Fruit fly (Drosophila melanogaster) whole organism, embryonic: Measurements from ENCODE around the gene simj.

Experiments used
- Atf6 ChIP-seq: fragments of 200-800 bp; sonication (Bioruptor generic); IDR thresholded peaks from 2 replicates; pipeline ENCODE4 v1.3.6; 2022; ENCODE audit warnings: missing biosample characterization, missing genetic modification characterization
- B-H1 ChIP-seq: fragments of 200-800 bp; sonication (Bioruptor generic); IDR thresholded peaks from 3 replicates; pipeline ENCODE4 v1.3.6; 2022; ENCODE audit warnings: missing biosample characterization, missing genetic modification characterization
- BtbVII ChIP-seq: fragments of 200-800 bp; sonication (Bioruptor generic); optimal IDR thresholded peaks from 3 replicates; lab custom pipeline; 2017; ENCODE audit warnings: missing biosample characterization, mild to moderate bottlenecking, missing genetic modification characterization
- CG10267 ChIP-seq: fragments of 200-800 bp; sonication (Bioruptor generic); optimal IDR thresholded peaks from 2 replicates; lab custom pipeline; 2018; ENCODE audit warnings: missing biosample characterization, mild to moderate bottlenecking, missing genetic modification characterization, moderate library complexity
- CG10543 ChIP-seq: fragments of 200-800 bp; sonication (Bioruptor generic); optimal IDR thresholded peaks from 3 replicates; lab custom pipeline; 2017; ENCODE audit warnings: missing biosample characterization, mild to moderate bottlenecking, missing genetic modification characterization, moderate library complexity
- CG11695 ChIP-seq: fragments of 200-800 bp; sonication (Bioruptor generic); IDR thresholded peaks from 3 replicates; pipeline ENCODE4 v1.3.6; 2022; ENCODE audit warnings: missing biosample characterization, missing genetic modification characterization
- CG11723 ChIP-seq: fragments of 200-800 bp; sonication (Bioruptor generic); optimal IDR thresholded peaks from 2 replicates; lab custom pipeline; 2017; ENCODE audit warnings: missing biosample characterization, mild to moderate bottlenecking, missing genetic modification characterization
- CG12071 ChIP-seq: fragments of 200-800 bp; sonication (Bioruptor generic); optimal IDR thresholded peaks from 3 replicates; lab custom pipeline; 2018; ENCODE audit warnings: missing biosample characterization, mild to moderate bottlenecking, missing genetic modification characterization
- CG14710 ChIP-seq: fragments of 200-800 bp; sonication (Bioruptor generic); optimal IDR thresholded peaks from 3 replicates; lab custom pipeline; 2019; ENCODE audit warnings: missing biosample characterization, mild to moderate bottlenecking, missing genetic modification characterization, moderate library complexity
- CG1529 ChIP-seq: fragments of 200-800 bp; sonication (Bioruptor generic); optimal IDR thresholded peaks from 3 replicates; lab custom pipeline; 2018; ENCODE audit warnings: missing biosample characterization, missing genetic modification characterization
- CG17328 ChIP-seq: fragments of 200-800 bp; sonication (Bioruptor generic); IDR thresholded peaks from 2 replicates; pipeline ENCODE4 v1.3.6; 2022; ENCODE audit warnings: missing biosample characterization, missing genetic modification characterization
- CG17361 ChIP-seq: fragments of 200-800 bp; sonication (Bioruptor generic); IDR thresholded peaks from 3 replicates; pipeline ENCODE4 v1.3.6; 2022; ENCODE audit warnings: missing biosample characterization, missing genetic modification characterization
- CG17802 ChIP-seq: fragments of 200-800 bp; sonication (Bioruptor generic); optimal IDR thresholded peaks from 2 replicates; lab custom pipeline; 2018; ENCODE audit warnings: missing biosample characterization, mild to moderate bottlenecking, missing genetic modification characterization, moderate library complexity
- CG18476 ChIP-seq: fragments of 200-800 bp; sonication (Bioruptor generic); optimal IDR thresholded peaks from 2 replicates; lab custom pipeline; 2016; ENCODE audit warnings: missing biosample characterization, mild to moderate bottlenecking, missing genetic modification characterization
- CG18619 ChIP-seq: fragments of 200-800 bp; sonication (Bioruptor generic); optimal IDR thresholded peaks from 3 replicates; lab custom pipeline; 2017; ENCODE audit warnings: missing biosample characterization, mild to moderate bottlenecking, missing genetic modification characterization
- CG2199 ChIP-seq: fragments of 200-800 bp; sonication (Bioruptor generic); IDR thresholded peaks from 3 replicates; pipeline ENCODE4 v1.3.6; 2022; ENCODE audit warnings: missing biosample characterization, missing genetic modification characterization
- CG2712 ChIP-seq: fragments of 200-800 bp; optimal IDR thresholded peaks from 3 replicates; lab custom pipeline; 2019; ENCODE audit warnings: missing biosample characterization, mild to moderate bottlenecking, missing genetic modification characterization, moderate library complexity
- CG34422 ChIP-seq: fragments of 200-800 bp; sonication (Bioruptor generic); IDR thresholded peaks from 3 replicates; pipeline ENCODE4 v1.3.6; 2022; ENCODE audit warnings: missing biosample characterization, missing genetic modification characterization
- CG4328 ChIP-seq: fragments of 200-800 bp; sonication (Bioruptor generic); optimal IDR thresholded peaks from 3 replicates; lab custom pipeline; 2017; ENCODE audit warnings: missing biosample characterization, missing genetic modification reagents, missing genetic modification characterization
- CG6254 ChIP-seq: fragments of 200-800 bp; sonication (Bioruptor generic); optimal IDR thresholded peaks from 3 replicates; lab custom pipeline; 2017; ENCODE audit warnings: mild to moderate bottlenecking, missing biosample characterization, missing genetic modification reagents, missing genetic modification characterization
- CG9817 ChIP-seq: fragments of 200-800 bp; sonication (Bioruptor generic); optimal IDR thresholded peaks from 2 replicates; lab custom pipeline; 2018; ENCODE audit warnings: missing biosample characterization, mild to moderate bottlenecking, missing genetic modification characterization, moderate library complexity
- CG9932 ChIP-seq: fragments of 200-800 bp; sonication (Bioruptor generic); IDR thresholded peaks from 2 replicates; pipeline ENCODE4 v1.3.6; 2022; ENCODE audit warnings: missing biosample characterization, missing genetic modification characterization
- Fer1 ChIP-seq: fragments of 200-800 bp; sonication (Bioruptor generic); optimal IDR thresholded peaks from 2 replicates; lab custom pipeline; 2017; ENCODE audit warnings: missing biosample characterization, mild to moderate bottlenecking, missing genetic modification characterization
- HHEX ChIP-seq: fragments of 200-800 bp; sonication (Bioruptor generic); optimal IDR thresholded peaks from 3 replicates; lab custom pipeline; 2017; ENCODE audit warnings: missing biosample characterization, mild to moderate bottlenecking, missing genetic modification characterization, missing genetic modification reagents
- Hand ChIP-seq: fragments of 200-800 bp; sonication (Bioruptor generic); optimal IDR thresholded peaks from 2 replicates; lab custom pipeline; 2017; ENCODE audit warnings: mild to moderate bottlenecking, missing biosample characterization, missing genetic modification reagents, missing genetic modification characterization
- Hr51 ChIP-seq, 2 experiments: fragments of 200-800 bp; sonication (Bioruptor generic); optimal IDR thresholded peaks; 2 replicates in 1 of 2; 3 replicates in 1 of 2; lab custom pipeline; 2016 to 2018; ENCODE audit warnings: missing biosample characterization in 2 of 2, missing genetic modification characterization in 2 of 2, mild to moderate bottlenecking in 1 of 2, moderate library complexity in 1 of 2
- Jarid2 ChIP-seq: fragments of 200-800 bp; sonication (Bioruptor generic); optimal IDR thresholded peaks from 3 replicates; lab custom pipeline; 2017; ENCODE audit warnings: mild to moderate bottlenecking, missing biosample characterization, missing genetic modification reagents, missing genetic modification characterization
- amos ChIP-seq: fragments of 200-800 bp; sonication (Bioruptor generic); IDR thresholded peaks from 2 replicates; pipeline ENCODE4 v1.3.6; 2022; ENCODE audit warnings: missing biosample characterization, missing genetic modification characterization; ENCODE audit not compliant: partially characterized antibody
- ap ChIP-seq: fragments of 200-800 bp; sonication (Bioruptor generic); IDR thresholded peaks from 2 replicates; pipeline ENCODE4 v1.3.6; 2022; ENCODE audit warnings: missing biosample characterization, missing genetic modification characterization
- ato ChIP-seq: fragments of 200-800 bp; sonication (Bioruptor generic); IDR thresholded peaks from 2 replicates; pipeline ENCODE4 v1.3.6; 2022; ENCODE audit warnings: missing biosample characterization, missing genetic modification characterization; ENCODE audit not compliant: partially characterized antibody
- bbx ChIP-seq: fragments of 200-800 bp; sonication (Bioruptor generic); IDR thresholded peaks from 2 replicates; pipeline ENCODE4 v1.3.6; 2022; ENCODE audit warnings: missing biosample characterization, missing genetic modification characterization; ENCODE audit not compliant: partially characterized antibody
- chinmo ChIP-seq: fragments of 200-800 bp; sonication (Bioruptor generic); IDR thresholded peaks from 4 replicates; pipeline ENCODE4 v1.3.6; 2022; ENCODE audit warnings: missing biosample characterization, missing genetic modification characterization; ENCODE audit not compliant: partially characterized antibody
- cwo ChIP-seq: fragments of 200-800 bp; sonication (Bioruptor generic); optimal IDR thresholded peaks from 3 replicates; lab custom pipeline; 2017; ENCODE audit warnings: missing biosample characterization, missing genetic modification characterization, mild to moderate bottlenecking, moderate library complexity, missing genetic modification reagents
- dm ChIP-seq: fragments of 200-800 bp; sonication (Bioruptor generic); optimal IDR thresholded peaks from 3 replicates; lab custom pipeline; 2016; ENCODE audit warnings: missing biosample characterization, missing genetic modification characterization
- dmrt11E ChIP-seq: fragments of 200-800 bp; sonication (Bioruptor generic); optimal IDR thresholded peaks from 3 replicates; lab custom pipeline; 2018; ENCODE audit warnings: missing biosample characterization, mild to moderate bottlenecking, missing genetic modification characterization, moderate library complexity
- gcm2 ChIP-seq: fragments of 200-800 bp; sonication (Bioruptor generic); optimal IDR thresholded peaks from 2 replicates; lab custom pipeline; 2016; ENCODE audit warnings: missing biosample characterization, missing genetic modification characterization
- hth ChIP-seq: fragments of >200 bp; optimal IDR thresholded peaks from 2 replicates; lab custom pipeline; 2017; ENCODE audit warnings: inconsistent platforms
- ind ChIP-seq: fragments of 200-800 bp; sonication (Bioruptor generic); optimal IDR thresholded peaks from 3 replicates; lab custom pipeline; 2016; ENCODE audit warnings: missing biosample characterization, missing genetic modification characterization
- jigr1 ChIP-seq: fragments of 200-800 bp; sonication (Bioruptor generic); IDR thresholded peaks from 3 replicates; pipeline ENCODE4 v1.3.6; 2022; ENCODE audit warnings: missing biosample characterization, missing genetic modification characterization
- kay ChIP-seq: fragments of 200-800 bp; sonication (Bioruptor generic); optimal IDR thresholded peaks from 2 replicates; lab custom pipeline; 2016; ENCODE audit warnings: missing biosample characterization, missing genetic modification characterization
- lab ChIP-seq: fragments of 200-800 bp; sonication (Bioruptor generic); optimal IDR thresholded peaks from 3 replicates; lab custom pipeline; 2017; ENCODE audit warnings: missing biosample characterization, missing genetic modification characterization, mild to moderate bottlenecking, moderate library complexity, missing genetic modification reagents
- nom ChIP-seq: fragments of 200-800 bp; sonication (Bioruptor generic); optimal IDR thresholded peaks from 2 replicates; lab custom pipeline; 2017; ENCODE audit warnings: missing biosample characterization, missing genetic modification characterization, mild to moderate bottlenecking, moderate library complexity, missing genetic modification reagents
- slbo ChIP-seq: fragments of 200-800 bp; sonication (Bioruptor generic); IDR thresholded peaks from 2 replicates; pipeline ENCODE4 v1.3.6; 2022; ENCODE audit warnings: missing biosample characterization, missing genetic modification characterization
- stwl ChIP-seq: fragments of 200-800 bp; sonication (Bioruptor generic); optimal IDR thresholded peaks from 3 replicates; lab custom pipeline; 2018; ENCODE audit warnings: missing biosample characterization, mild to moderate bottlenecking, missing genetic modification characterization, moderate library complexity
- trem ChIP-seq: fragments of 200-800 bp; optimal IDR thresholded peaks from 3 replicates; lab custom pipeline; 2019; ENCODE audit warnings: missing biosample characterization, mild to moderate bottlenecking, missing genetic modification characterization, moderate library complexity
- vnd ChIP-seq: fragments of 200-800 bp; sonication (Bioruptor generic); IDR thresholded peaks from 3 replicates; pipeline ENCODE4 v1.3.6; 2022; ENCODE audit warnings: missing biosample characterization, missing genetic modification characterization; ENCODE audit not compliant: partially characterized antibody
- zf30C ChIP-seq: fragments of 200-800 bp; sonication (Bioruptor generic); optimal IDR thresholded peaks from 3 replicates; lab custom pipeline; 2018; ENCODE audit warnings: missing biosample characterization, mild to moderate bottlenecking, missing genetic modification characterization

simj gene

DNA sequence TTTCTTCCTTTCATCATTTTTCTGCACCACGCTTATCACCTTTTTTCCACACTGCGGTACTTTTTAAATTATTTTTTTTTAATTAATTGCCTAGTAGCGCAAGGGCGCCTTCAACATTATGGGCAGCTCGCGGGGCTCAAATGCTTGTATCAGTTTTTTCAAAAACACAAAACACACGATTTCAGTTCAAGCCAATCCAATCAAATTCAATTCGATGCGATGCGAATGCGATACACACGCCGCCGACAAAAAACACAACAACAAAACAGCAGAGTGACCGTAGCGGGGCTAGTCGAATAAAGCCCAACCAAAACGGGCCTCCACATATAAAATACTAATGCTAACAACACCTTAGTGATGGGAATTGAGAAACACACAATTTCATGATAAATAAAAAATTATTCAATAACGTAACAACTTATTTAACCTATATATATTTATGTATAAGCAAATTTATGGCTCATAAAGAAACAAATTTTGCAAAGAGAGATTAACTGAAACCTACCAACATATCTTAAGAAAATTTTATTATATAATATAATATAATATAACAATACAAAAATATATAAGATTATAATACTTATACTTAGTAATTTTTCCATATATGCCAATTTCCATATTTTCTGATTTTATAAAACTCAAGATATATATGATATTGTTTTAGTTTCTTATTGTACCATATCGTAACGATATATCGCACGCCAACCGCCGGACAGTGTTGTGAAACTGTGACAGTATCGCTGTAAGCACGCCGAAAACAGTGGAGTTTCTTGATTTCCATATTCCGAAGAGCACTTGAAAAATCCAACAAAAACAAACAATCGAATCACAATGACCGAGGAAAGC lies 3.6 kb upstream of the simj start, which contains the start of the genes CG32066 and CG8003 (continued):
- peak; percentile 47 for TF ChIP-seq CG12071 (GFP tag; lab: Kevin White, UChicago)
- no peak for TF ChIP-seq jigr1 (GFP tag; lab: Robert Waterston, UW)
- TF ChIP-seq CG2199 (GFP tag; lab: Robert Waterston, UW): peak; percentile 76
- TF ChIP-seq kay (GFP tag; lab: Kevin White, UChicago): no peak
- peak; percentile 78 for TF ChIP-seq CG34422 (GFP tag; lab: Robert Waterston, UW)
- peak; percentile 87 for TF ChIP-seq CG10267
- TF ChIP-seq Fer1 (GFP tag; lab: Kevin White, UChicago): peak; percentile 68
- TF ChIP-seq hth (lab: Kevin White, UChicago): no peak
- peak; percentile 66 for TF ChIP-seq CG17361 (GFP tag; lab: Robert Waterston, UW)
- TF ChIP-seq zf30C (GFP tag; lab: Kevin White, UChicago): peak; percentile 12
- peak; percentile 28 for TF ChIP-seq CG1529 (GFP tag; lab: Kevin White, UChicago)
- no peak for TF ChIP-seq CG17802
- no peak for TF ChIP-seq CG18476 (GFP tag; lab: Kevin White, UChicago)
- TF ChIP-seq CG9817 (tag; lab: Kevin White, UChicago): peak; percentile 2
- TF ChIP-seq dm (GFP tag; lab: Kevin White, UChicago): peak; percentile 3
- TF ChIP-seq slbo (GFP tag; lab: Robert Waterston, UW): peak; percentile 44
- TF ChIP-seq bbx (GFP tag; lab: Robert Waterston, UW): peak; percentile 98
- peak; percentile 48 for TF ChIP-seq dmrt11E (tag; lab: Kevin White, UChicago)
- TF ChIP-seq nom (GFP tag; lab: Kevin White, UChicago): peak; percentile 13
- TF ChIP-seq CG11695 (GFP tag; lab: Robert Waterston, UW): 0 out of 3 replicates have a peak, but pooled peaks have one; percentile 15
- TF ChIP-seq CG17328: 0 out of 2 replicates have a peak, but pooled peaks have one; percentile 17
- TF ChIP-seq CG18619 (GFP tag; lab: Kevin White, UChicago): peak; percentile 5
- peak; percentile 40; the same call in 1 of the 2 replicates for TF ChIP-seq Atf6 (GFP tag; lab: Robert Waterston, UW)
- peak; percentile 74 for TF ChIP-seq CG9932 (GFP tag; lab: Robert Waterston, UW)
- no peak for TF ChIP-seq CG6254 (GFP tag; lab: Kevin White, UChicago)
- no peak for TF ChIP-seq CG4328
- TF ChIP-seq B-H1: no peak; the same call in 2 of the 3 replicates
- TF ChIP-seq lab (GFP tag; lab: Kevin White, UChicago): peak; percentile 63
- TF ChIP-seq vnd (GFP tag; lab: Robert Waterston, UW): peak; percentile 91
- TF ChIP-seq CG10543: peak; percentile 64
- peak; percentile 96 for TF ChIP-seq Jarid2 (GFP tag; lab: Kevin White, UChicago)
- TF ChIP-seq chinmo: peak; percentile 61; the same call in 2 of the 4 replicates
- TF ChIP-seq CG2712 (tag; lab: Kevin White, UChicago): peak; percentile 64
- peak; percentile 80 for TF ChIP-seq ato (GFP tag; lab: Robert Waterston, UW)
- peak; percentile 97 for TF ChIP-seq amos (GFP tag; lab: Robert Waterston, UW)
- TF ChIP-seq trem (tag; lab: Kevin White, UChicago): peak; percentile 50
- TF ChIP-seq stwl (tag; lab: Kevin White, UChicago): peak; percentile 14
- TF ChIP-seq gcm2: no peak
- no peak for TF ChIP-seq ap (GFP tag; lab: Robert Waterston, UW)
- peak; percentile 28 for TF ChIP-seq CG11723 (GFP tag; lab: Kevin White, UChicago)
- TF ChIP-seq ind (GFP tag; lab: Kevin White, UChicago): peak; percentile 12
- TF ChIP-seq BtbVII (GFP tag; lab: Kevin White, UChicago): peak; percentile 68
- TF ChIP-seq Hand (GFP tag; lab: Kevin White, UChicago): peak; percentile 2
- peak; percentile 8 for TF ChIP-seq cwo (GFP tag; lab: Kevin White, UChicago)
- TF ChIP-seq CG14710 (tag; lab: Kevin White, UChicago): peak; percentile 52
- peak; percentile 30 for TF ChIP-seq HHEX (GFP tag; lab: Kevin White, UChicago)
- peak in 1 of 2 experiments; percentile 53 for TF ChIP-seq Hr51 (GFP tag; optimal IDR thresholded peaks at IDR 0.05; lab: Kevin White, UChicago)
